Worm (Caenorhabditis elegans): ENCODE results near the gene prx-12.

prx-12 gene

DNA sequence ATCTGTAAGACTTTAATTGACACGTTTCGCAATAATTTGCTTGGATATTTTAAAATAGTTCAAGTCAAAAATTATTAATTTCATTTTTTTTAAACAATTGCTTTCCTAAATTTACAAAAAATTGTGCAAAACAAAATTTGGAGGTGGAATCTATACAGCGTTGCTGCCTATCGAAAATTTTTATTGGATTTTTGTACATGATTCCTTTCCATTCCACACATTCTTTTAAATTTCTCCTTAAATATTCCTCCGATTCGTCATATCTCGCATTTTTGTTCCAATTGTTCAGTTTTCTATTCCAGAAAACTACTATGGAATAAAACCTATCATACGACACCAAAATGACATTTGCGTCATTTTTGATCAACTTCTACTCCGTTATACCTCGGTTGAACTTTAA, 24.7 kb upstream of the prx-12 start, which contains the start of gene ttyh-1:
Gene ttyh-1 (plus strand): TSS at position 301 of the 400 bp plus-strand sequence.
- TF ChIP-seq alr-1 (tag; optimal IDR thresholded peaks at IDR 0.05): no peak
- no peak for TF ChIP-seq dmd-4 (tag; optimal IDR thresholded peaks at IDR 0.05)
- TF ChIP-seq nhr-77 (tag; optimal IDR thresholded peaks at IDR 0.05): no peak
- TF ChIP-seq ceh-82 (tag; optimal IDR thresholded peaks at IDR 0.05): no peak
- TF ChIP-seq ztf-11 (tag; optimal IDR thresholded peaks at IDR 0.05): no peak
- no peak for TF ChIP-seq crh-2 (tag; optimal IDR thresholded peaks at IDR 0.05)
- no peak for TF ChIP-seq zag-1 (tag; optimal IDR thresholded peaks at IDR 0.05)
- no peak for TF ChIP-seq lin-11 (tag; optimal IDR thresholded peaks at IDR 0.05)
- no peak for TF ChIP-seq nhr-11 (tag; optimal IDR thresholded peaks at IDR 0.05)
- no peak for TF ChIP-seq mab-5 (tag; optimal IDR thresholded peaks at IDR 0.05)

ce11 chrX:11368845-11369244, 24.2 kb upstream of the prx-12 start:
- TF ChIP-seq nhr-129 (tag; optimal IDR thresholded peaks at IDR 0.05) (peak; percentile 36), Y55F3AM.14 (GFP tag; optimal IDR thresholded peaks at IDR 0.05) (no peak), nhr-77 (tag; optimal IDR thresholded peaks at IDR 0.05) (no peak), lsy-2 (tag; optimal IDR thresholded peaks at IDR 0.05) (peak in 1 of 2 experiments; percentile 18), crh-2 (tag; optimal IDR thresholded peaks at IDR 0.05) (no peak), nhr-25 (tag; optimal IDR thresholded peaks at IDR 0.05) (no peak), ceh-82 (tag; optimal IDR thresholded peaks at IDR 0.05) (no peak), nhr-237 (tag; optimal IDR thresholded peaks at IDR 0.05) (no peak), alr-1 (tag; optimal IDR thresholded peaks at IDR 0.05) (no peak), blmp-1 (tag; optimal IDR thresholded peaks at IDR 0.05; ENCODE audit: insufficient read depth) (no peak), ZK546.5 (tag; optimal IDR thresholded peaks at IDR 0.05) (no peak), nhr-12 (tag; optimal IDR thresholded peaks at IDR 0.05) (no peak), aly-2 (tag; optimal IDR thresholded peaks at IDR 0.05) (no peak), sma-9 (GFP tag; optimal IDR thresholded peaks at IDR 0.05) (no peak), sma-9 (tag; optimal IDR thresholded peaks at IDR 0.05) (no peak), R02D3.7 (tag; optimal IDR thresholded peaks at IDR 0.05) (no peak), dmd-4 (tag; optimal IDR thresholded peaks at IDR 0.05) (no peak), unc-55 (GFP tag; optimal IDR thresholded peaks at IDR 0.05) (no peak), ceh-16 (tag; optimal IDR thresholded peaks at IDR 0.05) (no peak), fos-1 (tag; optimal IDR thresholded peaks at IDR 0.05) (no peak), lin-13 (GFP tag; optimal IDR thresholded peaks at IDR 0.05) (no peak), unc-39 (tag; optimal IDR thresholded peaks at IDR 0.05) (no peak), snpc-4 (tag; optimal IDR thresholded peaks at IDR 0.05) (no peak), skn-1 (tag; optimal IDR thresholded peaks at IDR 0.05) (no peak), lin-11 (tag; optimal IDR thresholded peaks at IDR 0.05) (no peak), mab-5 (tag; optimal IDR thresholded peaks at IDR 0.05) (peak; percentile 23), ztf-1 (GFP tag; conservative IDR thresholded peaks at IDR 0.05) (no peak)

DNA sequence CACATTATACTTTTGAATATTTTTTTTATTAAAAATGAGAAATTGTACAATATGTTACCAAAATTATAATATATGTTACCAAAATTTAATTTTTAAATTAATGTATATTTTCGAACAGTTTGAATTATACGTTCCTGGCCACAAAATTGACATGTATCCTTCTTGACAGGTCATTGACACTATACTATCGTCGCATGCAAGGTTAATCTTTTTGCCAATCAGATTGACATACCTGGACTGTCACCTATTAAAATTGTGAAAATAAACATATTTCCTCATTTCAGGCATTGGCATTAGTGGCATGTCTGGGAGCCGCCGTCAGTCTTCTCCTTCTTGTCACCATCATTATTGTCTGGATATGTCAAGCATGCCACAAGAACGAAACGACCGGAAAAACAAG, 23.0 kb upstream of the prx-12 start:
- TF ChIP-seq elt-3 (tag; optimal IDR thresholded peaks at IDR 0.05) (no peak), gmeb-1 (tag; optimal IDR thresholded peaks at IDR 0.05) (no peak), nhr-12 (tag; optimal IDR thresholded peaks at IDR 0.05) (no peak), crh-2 (tag; optimal IDR thresholded peaks at IDR 0.05) (no peak), nhr-237 (tag; optimal IDR thresholded peaks at IDR 0.05) (no peak), F13H6.1 (tag; optimal IDR thresholded peaks at IDR 0.05) (no peak), alr-1 (tag; optimal IDR thresholded peaks at IDR 0.05) (no peak), nhr-129 (tag; optimal IDR thresholded peaks at IDR 0.05) (no peak), ceh-82 (tag; optimal IDR thresholded peaks at IDR 0.05) (no peak), R02D3.7 (tag; optimal IDR thresholded peaks at IDR 0.05) (no peak)

DNA sequence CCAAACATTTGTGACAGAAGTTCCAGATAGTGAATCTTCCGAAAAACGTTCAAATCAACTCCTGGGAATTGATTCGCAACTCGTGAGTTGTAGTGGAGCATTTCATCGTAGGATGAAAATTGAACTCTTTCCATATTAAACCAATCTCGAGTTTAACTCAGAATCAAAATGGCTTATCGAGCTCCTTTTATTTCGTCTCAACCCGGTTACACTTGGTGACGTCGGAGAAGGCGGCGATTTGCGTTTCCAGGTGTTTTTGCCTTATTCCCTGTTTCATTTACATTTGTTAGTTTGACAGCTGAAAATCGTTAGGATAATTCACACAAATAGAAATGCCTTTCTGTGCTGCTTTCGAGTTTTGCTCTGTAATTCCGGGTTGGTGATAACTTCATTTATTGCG, 17.6 kb upstream of the prx-12 start, which contains the start of gene F42E11.3:
Gene F42E11.3 (minus strand): TSS at position 101 of the 400 bp plus-strand sequence.
- no peak for TF ChIP-seq egl-27 (tag; optimal IDR thresholded peaks at IDR 0.05)
- TF ChIP-seq skn-1 (tag; optimal IDR thresholded peaks at IDR 0.05): no peak
- TF ChIP-seq nhr-12 (tag; optimal IDR thresholded peaks at IDR 0.05): no peak
- TF ChIP-seq mab-5 (tag; optimal IDR thresholded peaks at IDR 0.05): no peak
- no peak for TF ChIP-seq nhr-129 (tag; optimal IDR thresholded peaks at IDR 0.05)
- no peak for TF ChIP-seq zag-1 (tag; optimal IDR thresholded peaks at IDR 0.05)
- TF ChIP-seq blmp-1 (tag; optimal IDR thresholded peaks at IDR 0.05; ENCODE audit: insufficient read depth): no peak
- TF ChIP-seq nhr-77 (tag; optimal IDR thresholded peaks at IDR 0.05): no peak
- TF ChIP-seq nhr-23 (tag; optimal IDR thresholded peaks at IDR 0.05): no peak
- TF ChIP-seq C34F6.9 (tag; optimal IDR thresholded peaks at IDR 0.05): no peak
- TF ChIP-seq lin-13 (GFP tag; optimal IDR thresholded peaks at IDR 0.05): no peak
- TF ChIP-seq lsy-2 (tag; optimal IDR thresholded peaks at IDR 0.05): no peak
- no peak for TF ChIP-seq dmd-4 (tag; optimal IDR thresholded peaks at IDR 0.05)
- no peak for TF ChIP-seq unc-39 (tag; optimal IDR thresholded peaks at IDR 0.05)
- TF ChIP-seq gmeb-1 (tag; optimal IDR thresholded peaks at IDR 0.05): no peak
- no peak for TF ChIP-seq sma-9 (GFP tag; optimal IDR thresholded peaks at IDR 0.05)
- no peak for TF ChIP-seq sma-9 (tag; optimal IDR thresholded peaks at IDR 0.05)
- no peak for TF ChIP-seq fos-1 (tag; optimal IDR thresholded peaks at IDR 0.05)

Measured in whole organism, L2 larva.